Fruit fly (Drosophila melanogaster): ENCODE measurements around the gene CG18666.
A peak's percentile ranks its signal among the peaks of the same experiment; 100 is the strongest.

Gene CG18666

dm6 chr2L:11044678-11045466 lies 10.3 kb downstream of the CG18666 start:
- no peak for TF ChIP-seq insv (optimal IDR thresholded peaks at IDR 0.05)
- no peak for TF ChIP-seq Sin3A (optimal IDR thresholded peaks at IDR 0.05)
- no peak for TF ChIP-seq h (optimal IDR thresholded peaks at IDR 0.05)
- no peak for TF ChIP-seq psq (optimal IDR thresholded peaks at IDR 0.05)
- no peak for TF ChIP-seq Myc (optimal IDR thresholded peaks at IDR 0.05)
- no peak for TF ChIP-seq ttk (optimal IDR thresholded peaks at IDR 0.05)

DNA sequence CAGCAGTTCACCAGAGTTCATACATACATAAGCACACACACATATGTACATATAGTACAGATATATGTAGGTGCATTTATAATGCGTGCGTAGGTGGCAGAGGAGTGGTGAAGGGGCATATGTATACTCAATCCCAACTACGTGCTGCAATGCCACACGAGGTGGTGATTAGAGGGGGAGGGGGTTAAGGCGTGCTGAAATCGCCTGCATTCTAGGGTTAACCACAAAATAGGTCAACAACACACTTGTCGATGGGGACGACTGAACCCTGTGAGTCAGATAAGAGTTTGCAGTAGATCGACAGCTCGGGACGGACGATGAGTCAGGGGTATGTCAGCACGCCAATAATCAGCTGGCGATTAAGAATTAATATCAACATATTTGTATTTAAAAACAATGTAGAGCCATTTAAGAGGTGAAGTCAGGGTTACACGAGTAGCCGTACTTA lies 10.9 kb downstream of the CG18666 start:
- TF ChIP-seq ttk (optimal IDR thresholded peaks at IDR 0.05) (no peak), Myc (optimal IDR thresholded peaks at IDR 0.05) (no peak)

DNA sequence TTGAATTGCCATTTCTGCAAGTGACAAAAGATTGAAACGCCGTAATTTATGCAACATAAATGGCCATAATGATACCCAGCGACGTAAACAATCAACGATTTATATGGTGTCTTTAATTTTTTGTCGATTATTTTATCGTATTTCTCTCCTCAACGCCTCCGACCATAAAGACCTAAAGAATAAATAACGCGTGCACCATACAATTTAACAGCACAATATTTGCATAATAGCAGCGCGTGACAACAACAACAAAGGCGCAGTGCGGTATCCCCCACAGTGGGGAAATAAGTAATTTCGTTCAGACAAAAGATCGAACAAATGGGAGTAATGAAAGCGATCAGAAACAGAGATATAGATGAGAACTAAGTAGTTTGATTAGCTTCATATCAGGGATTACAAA lies 11.5 kb downstream of the CG18666 start:
- TF ChIP-seq Sin3A (optimal IDR thresholded peaks at IDR 0.05) (no peak), insv (optimal IDR thresholded peaks at IDR 0.05) (no peak), psq (optimal IDR thresholded peaks at IDR 0.05) (no peak), h (optimal IDR thresholded peaks at IDR 0.05) (no peak), ttk (optimal IDR thresholded peaks at IDR 0.05) (no peak), Myc (optimal IDR thresholded peaks at IDR 0.05) (no peak)

DNA sequence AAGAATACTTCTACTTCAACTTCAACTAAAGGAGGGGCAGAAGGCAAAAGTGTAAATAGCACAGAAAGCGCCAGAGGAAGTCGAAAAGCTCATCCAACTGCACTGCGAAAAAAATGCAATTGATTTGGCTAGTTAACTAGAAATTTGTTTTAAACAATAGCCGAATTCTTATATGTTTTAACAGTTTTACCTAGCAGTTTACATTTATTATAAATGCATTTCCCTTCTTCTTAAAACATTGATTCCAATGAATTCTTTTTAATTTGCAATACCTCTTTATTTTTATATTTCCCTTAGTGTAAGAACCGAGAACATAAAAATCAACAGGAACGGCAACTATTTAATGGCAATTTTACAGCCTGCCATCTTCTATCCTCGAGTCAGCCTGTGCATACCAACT lies 13.7 kb downstream of the CG18666 start:
- TF ChIP-seq ttk (optimal IDR thresholded peaks at IDR 0.05) (no peak), Sin3A (optimal IDR thresholded peaks at IDR 0.05) (no peak), psq (optimal IDR thresholded peaks at IDR 0.05) (no peak), insv (optimal IDR thresholded peaks at IDR 0.05) (no peak), Myc (optimal IDR thresholded peaks at IDR 0.05) (no peak), h (optimal IDR thresholded peaks at IDR 0.05) (no peak)

dm6 chr2L:11049723-11050122 lies 15.1 kb downstream of the CG18666 start:
- TF ChIP-seq psq (optimal IDR thresholded peaks at IDR 0.05) (no peak), ttk (optimal IDR thresholded peaks at IDR 0.05) (no peak), h (optimal IDR thresholded peaks at IDR 0.05) (no peak), insv (optimal IDR thresholded peaks at IDR 0.05) (no peak), Sin3A (optimal IDR thresholded peaks at IDR 0.05) (no peak), Myc (optimal IDR thresholded peaks at IDR 0.05) (no peak)

dm6 chr2L:11051644-11052492 lies 17.3 kb downstream of the CG18666 start:
- TF ChIP-seq Myc (optimal IDR thresholded peaks at IDR 0.05) = no peak
- TF ChIP-seq ttk (optimal IDR thresholded peaks at IDR 0.05) = no peak
- no peak for TF ChIP-seq h (optimal IDR thresholded peaks at IDR 0.05)
- TF ChIP-seq insv (optimal IDR thresholded peaks at IDR 0.05) = no peak
- no peak for TF ChIP-seq Sin3A (optimal IDR thresholded peaks at IDR 0.05)
- no peak for TF ChIP-seq psq (optimal IDR thresholded peaks at IDR 0.05)

dm6 chr2L:11052493-11052788 lies 17.8 kb downstream of the CG18666 start:
- TF ChIP-seq h (optimal IDR thresholded peaks at IDR 0.05) (no peak), psq (optimal IDR thresholded peaks at IDR 0.05) (no peak), Myc (optimal IDR thresholded peaks at IDR 0.05) (no peak), ttk (optimal IDR thresholded peaks at IDR 0.05) (no peak), insv (optimal IDR thresholded peaks at IDR 0.05) (no peak), Sin3A (optimal IDR thresholded peaks at IDR 0.05) (no peak)

DNA sequence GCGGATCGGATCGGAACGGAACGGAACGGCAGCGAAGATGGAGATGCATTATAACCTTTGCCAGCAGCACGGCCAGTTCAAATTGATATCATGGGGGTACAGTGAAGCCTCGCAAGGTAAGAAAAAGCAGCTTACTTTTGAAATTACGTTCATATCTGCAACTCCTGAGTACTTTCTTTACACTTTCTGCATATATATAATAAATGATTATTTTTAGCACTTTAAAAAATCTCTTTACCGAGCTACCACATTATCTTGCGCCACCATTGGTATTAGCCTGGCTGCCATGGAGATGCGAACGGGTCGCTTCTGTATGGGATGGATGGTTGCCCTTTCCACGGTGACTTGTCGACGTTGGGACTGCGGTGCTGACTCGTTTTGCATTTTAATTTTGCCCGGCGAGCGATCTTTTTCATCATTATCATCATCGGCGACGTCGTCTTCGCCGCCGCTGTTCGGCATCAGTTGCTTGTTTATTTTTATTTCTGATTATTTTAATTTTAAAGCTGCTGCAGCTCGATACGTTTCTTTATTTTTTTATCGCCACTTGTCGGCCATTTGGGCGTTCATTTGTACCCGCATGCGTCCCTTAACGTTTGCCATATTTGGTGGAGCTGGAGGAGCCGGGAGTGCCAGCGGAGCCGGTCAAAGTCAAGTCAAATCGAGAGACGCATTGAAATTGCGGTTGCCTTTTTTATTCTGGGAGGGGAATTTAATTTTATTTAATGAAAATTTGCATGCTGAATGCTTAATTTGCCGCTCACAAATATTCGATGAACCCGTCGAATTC lies 18.6 kb downstream of the CG18666 start:
- TF ChIP-seq insv (optimal IDR thresholded peaks at IDR 0.05) = peak; percentile 29
- no peak for TF ChIP-seq Myc (optimal IDR thresholded peaks at IDR 0.05)
- TF ChIP-seq ttk (optimal IDR thresholded peaks at IDR 0.05) = no peak

dm6 chr2L:11056791-11057332 lies 22.3 kb downstream of the CG18666 start:
- TF ChIP-seq Sin3A (optimal IDR thresholded peaks at IDR 0.05) = no peak
- TF ChIP-seq h (optimal IDR thresholded peaks at IDR 0.05) = no peak
- TF ChIP-seq Myc (optimal IDR thresholded peaks at IDR 0.05) = no peak
- no peak for TF ChIP-seq ttk (optimal IDR thresholded peaks at IDR 0.05)
- no peak for TF ChIP-seq insv (optimal IDR thresholded peaks at IDR 0.05)
- TF ChIP-seq psq (optimal IDR thresholded peaks at IDR 0.05) = no peak

- TF ChIP-seq psq (optimal IDR thresholded peaks at IDR 0.05) (no peak), insv (optimal IDR thresholded peaks at IDR 0.05) (no peak), h (optimal IDR thresholded peaks at IDR 0.05) (no peak), Sin3A (optimal IDR thresholded peaks at IDR 0.05) (no peak), ttk (optimal IDR thresholded peaks at IDR 0.05) (no peak), Myc (optimal IDR thresholded peaks at IDR 0.05) (no peak)
These were observed 22.9 kb downstream of the CG18666 start for dm6 chr2L:11057333-11058110.

DNA sequence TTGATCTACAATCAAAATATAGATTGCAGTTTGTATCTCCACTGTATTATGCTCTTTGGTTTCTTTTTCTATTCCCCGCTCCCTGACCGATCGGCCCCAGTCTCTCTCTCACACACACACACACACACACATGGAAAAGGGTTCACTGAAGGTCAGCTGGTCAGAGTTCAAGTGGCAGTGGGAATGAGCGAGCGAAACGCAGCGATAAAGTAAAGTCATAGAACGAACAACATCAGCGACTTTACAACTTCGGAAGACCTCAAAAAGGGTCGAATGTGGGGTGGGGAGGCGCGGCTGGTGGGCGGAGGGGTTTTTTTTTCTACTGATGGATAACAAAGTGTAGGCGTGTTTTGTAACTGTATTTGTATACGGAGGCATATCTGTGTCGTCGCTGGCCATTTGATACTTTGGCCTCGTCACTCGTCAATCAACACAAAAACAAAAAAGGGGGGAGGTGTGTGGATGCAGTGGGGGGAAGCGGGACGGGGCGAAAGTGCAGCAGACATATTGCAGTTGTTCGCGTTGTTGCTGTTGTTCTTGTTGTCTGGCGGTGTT lies 23.6 kb downstream of the CG18666 start:
- TF ChIP-seq psq (optimal IDR thresholded peaks at IDR 0.05) (no peak), h (optimal IDR thresholded peaks at IDR 0.05) (no peak), ttk (optimal IDR thresholded peaks at IDR 0.05) (no peak), Sin3A (optimal IDR thresholded peaks at IDR 0.05) (no peak), insv (optimal IDR thresholded peaks at IDR 0.05) (no peak), Myc (optimal IDR thresholded peaks at IDR 0.05) (no peak)
